Worm (Caenorhabditis elegans) whole organism, midembryonic: ENCODE results near the gene uaf-1.
"Not testable (repeated sequence)": the region's sequence is repeated elsewhere in the genome, so short reads cannot be mapped to it uniquely, and the experiment has no call there.

Source experiments
- T22C8.4 ChIP-seq: fragments of 200-800 bp; sonication (Bioruptor generic); IDR thresholded peaks from 2 replicates; pipeline ENCODE4 v1.3.6; 2022; ENCODE audit warnings: missing genetic modification characterization, missing compliant biosample characterization
- cog-1 ChIP-seq: sonication (generic microtip); optimal IDR thresholded peaks from 2 replicates; lab custom pipeline; 2016; ENCODE audit warnings: missing genetic modification characterization, missing compliant biosample characterization
- flt-1 ChIP-seq: fragments of 200-800 bp; sonication (Bioruptor generic); IDR thresholded peaks from 2 replicates; pipeline ENCODE4 v1.3.6; 2022; ENCODE audit warnings: missing genetic modification characterization, missing compliant biosample characterization
- klf-2 ChIP-seq: fragments of 200-800 bp; sonication (Bioruptor generic); conservative IDR thresholded peaks from 2 replicates; pipeline ENCODE4 v1.3.6; 2022; ENCODE audit warnings: missing genetic modification reagents, missing genetic modification characterization, missing compliant biosample characterization
- med-1 ChIP-seq: sonication (generic microtip); optimal IDR thresholded peaks from 2 replicates; lab custom pipeline; 2017; ENCODE audit warnings: missing genetic modification characterization, mild to moderate bottlenecking, missing compliant biosample characterization, antibody characterized with exemption, missing genetic modification reagents; ENCODE audit not compliant: insufficient read depth
- ref-1 ChIP-seq: fragments of 200-800 bp; sonication (Bioruptor generic); conservative IDR thresholded peaks from 2 replicates; pipeline ENCODE4 v1.3.6; 2022; ENCODE audit warnings: missing genetic modification reagents, missing genetic modification characterization, missing compliant biosample characterization
- tab-1 ChIP-seq: fragments of 200-800 bp; sonication (Bioruptor generic); IDR thresholded peaks from 2 replicates; pipeline ENCODE4 v1.3.6; 2022; ENCODE audit warnings: missing genetic modification characterization, missing compliant biosample characterization
- ztf-23 ChIP-seq: fragments of 200-800 bp; sonication (Bioruptor generic); IDR thresholded peaks from 2 replicates; pipeline ENCODE4 v1.3.6; 2022; ENCODE audit warnings: missing genetic modification reagents, missing genetic modification characterization, missing compliant biosample characterization
- ztf-29 ChIP-seq: fragments of 200-800 bp; sonication (Bioruptor generic); IDR thresholded peaks from 2 replicates; pipeline ENCODE4 v1.3.6; 2022; ENCODE audit warnings: missing genetic modification reagents, missing genetic modification characterization, missing compliant biosample characterization

The uaf-1 gene

ce11 chrIII:1076383-1076782, at the start of gene uaf-1:
TSS of gene uaf-1 (minus strand) at chrIII:1076555.
- not testable (repeated sequence) for TF ChIP-seq ref-1; T22C8.4; flt-1 (GFP tag; lab: Robert Waterston, UW)

- TF ChIP-seq klf-2 (GFP tag; lab: Robert Waterston, UW) (no peak), flt-1 (GFP tag; lab: Robert Waterston, UW) (no peak), med-1 (GFP tag; lab: Kevin White, UChicago) (no peak), T22C8.4 (peak; percentile 50; the same call in 1 of the 2 replicates), ztf-23 (no peak), tab-1 (no peak), cog-1 (no peak), ztf-29 (GFP tag; lab: Robert Waterston, UW) (no peak), ref-1 (no peak)
Observed at ce11 chrIII:1125494-1125893, 49.1 kb upstream of the uaf-1 start.

ce11 chrIII:1122239-1122638, 45.9 kb upstream of the uaf-1 start:
- TF ChIP-seq klf-2 (GFP tag; lab: Robert Waterston, UW) = 0 out of 2 replicates have a peak, but pooled peaks have one; percentile 53
- peak; percentile 65; the same call in 1 of the 2 replicates for TF ChIP-seq ztf-29 (GFP tag; lab: Robert Waterston, UW)
- peak; percentile 85 for TF ChIP-seq flt-1 (GFP tag; lab: Robert Waterston, UW)
- TF ChIP-seq T22C8.4 = 0 out of 2 replicates have a peak, but pooled peaks have one; percentile 20
- peak; percentile 87 for TF ChIP-seq ztf-23
- no peak for TF ChIP-seq med-1 (GFP tag; lab: Kevin White, UChicago)
- TF ChIP-seq ref-1 = 0 out of 2 replicates have a peak, but pooled peaks have one; percentile 63
- TF ChIP-seq cog-1 = peak; percentile 6
- TF ChIP-seq tab-1 = peak; percentile 81; the same call in 1 of the 2 replicates

ce11 chrIII:1115793-1116516, 39.6 kb upstream of the uaf-1 start, which contains the start of the genes F58B6.1 and acsd-1:
TSS of gene F58B6.1 (minus strand) at chrIII:1115925.
TSS of gene acsd-1 (plus strand) at chrIII:1116466.
- TF ChIP-seq T22C8.4 (no peak), cog-1 (no peak)

DNA sequence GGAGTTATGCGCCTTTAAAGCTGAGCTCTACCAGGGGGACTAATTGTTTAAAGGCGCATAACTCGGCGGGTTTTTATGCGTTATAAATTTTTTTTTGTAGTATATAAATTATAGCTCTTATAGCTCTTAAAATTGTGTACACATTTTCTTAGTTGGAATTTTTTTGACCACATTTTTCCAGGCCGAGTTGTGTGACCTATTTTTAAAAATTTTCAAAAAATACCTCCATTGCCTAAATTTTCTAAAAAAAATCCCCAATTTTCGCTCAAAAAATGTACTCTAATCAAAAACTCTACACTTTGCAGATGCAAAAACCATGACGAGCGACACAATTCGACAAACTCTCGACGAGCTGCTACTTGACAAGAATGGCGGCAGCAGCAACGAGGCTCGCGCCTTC, 26.6 kb upstream of the uaf-1 start, which contains the start of gene exc-6:
TSS of gene exc-6 (plus strand) at position 301 of the 400 bp plus-strand sequence.
- TF ChIP-seq ztf-29 (GFP tag; lab: Robert Waterston, UW) = no peak
- TF ChIP-seq T22C8.4 = no peak
- TF ChIP-seq flt-1 (GFP tag; lab: Robert Waterston, UW) = no peak
- no peak for TF ChIP-seq med-1 (GFP tag; lab: Kevin White, UChicago)
- no peak for TF ChIP-seq tab-1
- no peak for TF ChIP-seq klf-2 (GFP tag; lab: Robert Waterston, UW)
- TF ChIP-seq ztf-23 = no peak
- TF ChIP-seq ref-1 = no peak
- no peak for TF ChIP-seq cog-1

DNA sequence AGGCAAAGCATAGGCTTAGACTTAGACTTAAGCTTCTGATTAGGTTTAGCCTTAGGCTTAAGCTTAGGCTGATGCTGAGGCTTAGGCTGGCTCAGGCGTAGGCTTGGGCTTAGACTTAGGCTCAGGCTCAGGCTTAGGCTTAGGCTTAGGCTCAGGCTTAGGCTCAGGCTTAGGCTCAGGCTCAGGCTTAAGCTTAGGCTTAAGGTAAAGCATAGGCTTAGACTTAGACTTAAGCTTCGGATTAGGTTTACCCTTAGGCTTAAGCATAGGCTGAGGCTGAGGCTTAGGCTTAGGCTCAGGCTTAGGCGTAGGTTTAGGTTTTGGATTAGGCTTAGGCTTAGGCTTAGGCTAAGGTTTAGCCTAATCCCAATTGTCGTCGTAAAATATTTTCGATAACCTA, 23.2 kb upstream of the uaf-1 start:
- TF ChIP-seq ztf-23 = no peak
- TF ChIP-seq med-1 (GFP tag; lab: Kevin White, UChicago) = no peak
- TF ChIP-seq T22C8.4 = no peak
- TF ChIP-seq ref-1 = no peak
- TF ChIP-seq cog-1 = no peak
- TF ChIP-seq klf-2 (GFP tag; lab: Robert Waterston, UW) = no peak
- no peak for TF ChIP-seq tab-1
- TF ChIP-seq flt-1 (GFP tag; lab: Robert Waterston, UW) = no peak
- TF ChIP-seq ztf-29 (GFP tag; lab: Robert Waterston, UW) = no peak

DNA sequence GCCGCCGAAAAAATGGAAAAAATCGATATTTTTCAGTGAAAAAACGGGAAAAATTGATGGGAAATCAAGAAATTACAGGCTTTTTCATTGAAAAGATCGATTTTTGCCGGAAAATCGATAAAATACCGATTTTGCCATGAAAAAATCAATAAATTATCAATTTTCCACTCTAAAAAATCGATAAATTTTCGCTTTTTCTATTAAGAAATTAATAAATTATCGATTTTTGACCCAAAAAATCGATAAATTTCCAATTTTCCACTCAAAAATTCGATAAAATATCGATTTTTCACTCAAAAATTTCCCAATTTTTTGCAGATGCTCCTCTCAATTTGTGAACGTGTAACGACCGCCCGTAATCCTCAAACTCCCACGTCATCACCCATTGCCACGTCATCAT, 18.0 kb upstream of the uaf-1 start:
- TF ChIP-seq klf-2 (GFP tag; lab: Robert Waterston, UW) (no peak), med-1 (GFP tag; lab: Kevin White, UChicago) (no peak), T22C8.4 (0 out of 2 replicates have a peak, but pooled peaks have one; percentile 18)

- TF ChIP-seq ztf-29 (GFP tag; lab: Robert Waterston, UW) (no peak), tab-1 (no peak), T22C8.4 (peak; percentile 69)
Observed at ce11 chrIII:1084971-1085370, 8.6 kb upstream of the uaf-1 start.

- TF ChIP-seq cog-1 (no peak), ref-1 (no peak), med-1 (GFP tag; lab: Kevin White, UChicago) (no peak), klf-2 (GFP tag; lab: Robert Waterston, UW) (no peak), tab-1 (no peak), ztf-23 (no peak), flt-1 (GFP tag; lab: Robert Waterston, UW) (no peak), T22C8.4 (no peak), ztf-29 (GFP tag; lab: Robert Waterston, UW) (no peak)
Observed at ce11 chrIII:1081101-1081500, 4.7 kb upstream of the uaf-1 start, which contains the start of gene par-2. TSS of gene par-2 (plus strand) at chrIII:1081401.

DNA sequence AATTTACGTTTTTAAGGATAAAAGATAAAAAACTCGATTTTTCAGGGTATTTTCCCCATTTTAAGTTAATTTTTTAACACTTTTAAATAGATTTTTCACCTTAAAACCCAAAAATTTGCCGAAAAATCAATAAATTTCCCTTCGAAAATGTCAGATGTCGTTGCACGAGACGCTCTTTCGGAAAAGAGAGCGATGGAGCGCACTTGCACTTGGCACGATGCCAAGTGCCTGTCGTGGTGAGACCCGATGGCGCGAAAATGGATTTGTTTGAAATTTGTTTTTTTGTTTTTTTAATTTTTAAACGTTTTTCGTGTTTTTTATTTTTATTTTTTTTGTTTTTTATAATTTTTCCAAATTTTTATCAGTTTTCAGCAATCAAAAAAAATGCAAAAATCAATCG, 4.2 kb upstream of the uaf-1 start, which contains the start of the genes rab-18 and kbp-4:
TSS of gene rab-18 (minus strand) at position 240 of the 400 bp plus-strand sequence.
TSS of gene kbp-4 (plus strand) at position 366 of the 400 bp plus-strand sequence.
- TF ChIP-seq T22C8.4 (peak; percentile 71), flt-1 (GFP tag; lab: Robert Waterston, UW) (peak; percentile 61; the same call in 1 of the 2 replicates), ztf-23 (0 out of 2 replicates have a peak, but pooled peaks have one; percentile 40), ref-1 (no peak), tab-1 (no peak), cog-1 (peak; percentile 68)

- TF ChIP-seq tab-1 (no peak), T22C8.4 (no peak), ztf-29 (GFP tag; lab: Robert Waterston, UW) (no peak), med-1 (GFP tag; lab: Kevin White, UChicago) (no peak), klf-2 (GFP tag; lab: Robert Waterston, UW) (no peak), cog-1 (no peak), flt-1 (GFP tag; lab: Robert Waterston, UW) (no peak), ztf-23 (no peak), ref-1 (no peak)
Observed at ce11 chrIII:1074152-1074551, 2.2 kb downstream of the uaf-1 start.
